Worm (Caenorhabditis elegans): ENCODE results near the gene Y55D5A.1.

The Y55D5A.1 gene

ce11 chrIII:3020035-3020434 lies 37.8 kb downstream of the Y55D5A.1 start:
- TF ChIP-seq nhr-129 (tag; optimal IDR thresholded peaks at IDR 0.05) (no peak), snpc-4 (tag; optimal IDR thresholded peaks at IDR 0.05) (no peak), sma-3 (GFP tag; optimal IDR thresholded peaks at IDR 0.05) (no peak), blmp-1 (tag; optimal IDR thresholded peaks at IDR 0.05; ENCODE audit: insufficient read depth) (no peak), ceh-82 (tag; optimal IDR thresholded peaks at IDR 0.05) (no peak), sma-9 (GFP tag; optimal IDR thresholded peaks at IDR 0.05) (no peak), sma-9 (tag; optimal IDR thresholded peaks at IDR 0.05) (no peak), mab-5 (tag; optimal IDR thresholded peaks at IDR 0.05) (no peak), lin-11 (tag; optimal IDR thresholded peaks at IDR 0.05) (no peak), Y55F3AM.14 (GFP tag; optimal IDR thresholded peaks at IDR 0.05) (no peak), fos-1 (tag; optimal IDR thresholded peaks at IDR 0.05) (no peak), skn-1 (tag; optimal IDR thresholded peaks at IDR 0.05) (no peak), crh-2 (tag; optimal IDR thresholded peaks at IDR 0.05) (no peak), nhr-77 (tag; optimal IDR thresholded peaks at IDR 0.05) (no peak), dmd-4 (tag; optimal IDR thresholded peaks at IDR 0.05) (no peak)

- TF ChIP-seq ztf-1 (GFP tag; conservative IDR thresholded peaks at IDR 0.05) = no peak
- TF ChIP-seq sem-4 (tag; optimal IDR thresholded peaks at IDR 0.05) = no peak
- TF ChIP-seq crh-2 (tag; optimal IDR thresholded peaks at IDR 0.05) = no peak
- no peak for TF ChIP-seq nhr-21 (tag; optimal IDR thresholded peaks at IDR 0.05)
- TF ChIP-seq sma-3 (GFP tag; optimal IDR thresholded peaks at IDR 0.05) = no peak
- TF ChIP-seq nhr-129 (tag; optimal IDR thresholded peaks at IDR 0.05) = no peak
- TF ChIP-seq nhr-6 (tag; optimal IDR thresholded peaks at IDR 0.05) = no peak
- TF ChIP-seq sma-9 (GFP tag; optimal IDR thresholded peaks at IDR 0.05) = no peak
- TF ChIP-seq sma-9 (tag; optimal IDR thresholded peaks at IDR 0.05) = no peak
- no peak for TF ChIP-seq ceh-16 (tag; optimal IDR thresholded peaks at IDR 0.05)
- TF ChIP-seq unc-39 (tag; optimal IDR thresholded peaks at IDR 0.05) = no peak
- TF ChIP-seq Y55F3AM.14 (GFP tag; optimal IDR thresholded peaks at IDR 0.05) = no peak
- TF ChIP-seq peb-1 (tag; optimal IDR thresholded peaks at IDR 0.05) = no peak
- no peak for TF ChIP-seq ceh-82 (tag; optimal IDR thresholded peaks at IDR 0.05)
Observed at ce11 chrIII:3026679-3027078, 44.5 kb downstream of the Y55D5A.1 start.

- TF ChIP-seq C34F6.9 (tag; optimal IDR thresholded peaks at IDR 0.05) (no peak), Y55F3AM.14 (GFP tag; optimal IDR thresholded peaks at IDR 0.05) (peak; percentile 81), sma-9 (GFP tag; optimal IDR thresholded peaks at IDR 0.05) (no peak), sma-9 (tag; optimal IDR thresholded peaks at IDR 0.05) (no peak), ceh-82 (tag; optimal IDR thresholded peaks at IDR 0.05) (no peak), elt-3 (tag; optimal IDR thresholded peaks at IDR 0.05) (no peak), fos-1 (tag; optimal IDR thresholded peaks at IDR 0.05) (peak; percentile 30), nhr-25 (tag; optimal IDR thresholded peaks at IDR 0.05) (peak; percentile 63), blmp-1 (tag; optimal IDR thresholded peaks at IDR 0.05; ENCODE audit: insufficient read depth) (peak; percentile 33), mbf-1 (tag; optimal IDR thresholded peaks at IDR 0.05) (no peak), nhr-77 (tag; optimal IDR thresholded peaks at IDR 0.05) (no peak), gmeb-1 (tag; optimal IDR thresholded peaks at IDR 0.05) (peak; percentile 18), nhr-21 (tag; optimal IDR thresholded peaks at IDR 0.05) (no peak), ama-1 (optimal IDR thresholded peaks at IDR 0.05) (no peak), ztf-4 (tag; optimal IDR thresholded peaks at IDR 0.05) (no peak)
Observed at ce11 chrIII:3029822-3030221, 47.6 kb downstream of the Y55D5A.1 start.

ce11 chrIII:3031017-3031756 lies 49.0 kb downstream of the Y55D5A.1 start:
- peak in 1 of 2 experiments; percentile 25 for TF ChIP-seq lsy-2 (tag; optimal IDR thresholded peaks at IDR 0.05)
- TF ChIP-seq egl-27 (tag; optimal IDR thresholded peaks at IDR 0.05) = no peak
- TF ChIP-seq Y55F3AM.14 (GFP tag; optimal IDR thresholded peaks at IDR 0.05) = peak; percentile 15
- TF ChIP-seq nhr-23 (tag; optimal IDR thresholded peaks at IDR 0.05) = no peak

- TF ChIP-seq nhr-129 (tag; optimal IDR thresholded peaks at IDR 0.05) = no peak
- no peak for TF ChIP-seq F13H6.1 (tag; optimal IDR thresholded peaks at IDR 0.05)
- TF ChIP-seq alr-1 (tag; optimal IDR thresholded peaks at IDR 0.05) = no peak
- no peak for TF ChIP-seq aly-2 (tag; optimal IDR thresholded peaks at IDR 0.05)
Observed at ce11 chrIII:3033507-3033906, 51.3 kb downstream of the Y55D5A.1 start.
